Worm (Caenorhabditis elegans) whole organism, L3 larva: ENCODE measurements around the gene ZK154.5.

Experiments used
- nhr-77 ChIP-seq: fragments of 150-350 bp; optimal IDR thresholded peaks from 2 replicates; lab custom pipeline; 2014; ENCODE audit warnings: missing biosample characterization, missing genetic modification characterization
- ztf-11 ChIP-seq: fragments of 150-350 bp; optimal IDR thresholded peaks from 2 replicates; lab custom pipeline; 2014; ENCODE audit warnings: missing biosample characterization, missing genetic modification characterization

DNA sequence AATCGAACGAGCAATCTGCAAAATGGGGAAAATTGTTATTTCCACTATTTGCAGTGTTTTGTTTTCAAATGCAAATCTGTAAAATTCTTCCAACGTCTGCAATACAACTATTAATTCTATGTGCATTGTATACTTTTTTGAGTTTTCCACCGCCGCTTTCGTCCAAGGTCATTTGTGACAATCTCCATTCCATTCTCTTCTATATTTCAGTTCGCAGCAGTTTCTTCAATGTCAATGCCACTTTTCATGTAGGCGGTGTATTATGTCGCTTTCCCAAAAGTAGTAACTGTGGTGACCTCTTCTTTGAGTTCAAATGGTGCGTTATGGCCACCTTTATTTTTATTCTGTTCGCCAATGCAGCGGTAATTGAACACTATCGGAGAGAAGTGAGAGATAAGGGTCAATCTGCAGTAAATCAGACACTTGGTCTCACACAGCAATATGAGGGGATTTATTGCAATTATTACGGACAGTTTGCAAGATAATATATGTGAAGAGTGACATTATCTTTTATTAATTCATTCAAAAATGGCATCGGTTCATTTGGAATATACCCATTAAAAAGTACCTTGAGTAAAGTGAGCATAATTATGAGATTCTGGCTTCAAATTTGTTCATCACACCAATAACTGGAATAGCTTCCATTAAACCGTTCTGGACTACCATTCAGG is 39.0 kb upstream of the ZK154.5 start:
- TF ChIP-seq nhr-77 (no peak), ztf-11 (tag; lab: Kevin White, UChicago) (no peak)
